Worm (Caenorhabditis elegans) whole organism, L4 larva: ENCODE data around the gene clec-216.

Source experiments
- aly-2 ChIP-seq: sonication (generic microtip); optimal IDR thresholded peaks from 2 replicates; lab custom pipeline; 2018; ENCODE audit warnings: missing biosample characterization, missing genetic modification characterization
- ces-1 ChIP-seq: fragments of 150-350 bp; sonication (generic microtip); optimal IDR thresholded peaks from 4 replicates; lab custom pipeline; 2014; ENCODE audit warnings: missing biosample characterization, missing genetic modification reagents, missing genetic modification characterization
- dmd-9 ChIP-seq: fragments of 200-800 bp; sonication (Bioruptor generic); IDR thresholded peaks from 2 replicates; pipeline ENCODE4 v1.3.6; 2022; ENCODE audit warnings: missing genetic modification reagents, missing genetic modification characterization, missing compliant biosample characterization
- egl-27 ChIP-seq: sonication (generic microtip); optimal IDR thresholded peaks from 3 replicates; lab custom pipeline; 2017; ENCODE audit warnings: missing biosample characterization, missing genetic modification reagents, missing genetic modification characterization
- egl-43 ChIP-seq: fragments of 200-800 bp; sonication (Bioruptor generic); IDR thresholded peaks from 2 replicates; pipeline ENCODE4 v1.3.6; 2022; ENCODE audit warnings: missing genetic modification reagents, missing genetic modification characterization, missing compliant biosample characterization
- vab-7 ChIP-seq: fragments of 200-800 bp; sonication (Bioruptor generic); IDR thresholded peaks from 2 replicates; pipeline ENCODE4 v1.3.6; 2022; ENCODE audit warnings: missing genetic modification reagents, missing genetic modification characterization, missing compliant biosample characterization
- zag-1 ChIP-seq: fragments of 150-350 bp; optimal IDR thresholded peaks from 2 replicates; lab custom pipeline; 2014; ENCODE audit warnings: missing biosample characterization, missing genetic modification characterization
- zip-11 ChIP-seq: fragments of 200-800 bp; sonication (Bioruptor generic); IDR thresholded peaks from 2 replicates; pipeline ENCODE4 v1.3.6; 2022; ENCODE audit warnings: missing genetic modification characterization, missing compliant biosample characterization

DNA sequence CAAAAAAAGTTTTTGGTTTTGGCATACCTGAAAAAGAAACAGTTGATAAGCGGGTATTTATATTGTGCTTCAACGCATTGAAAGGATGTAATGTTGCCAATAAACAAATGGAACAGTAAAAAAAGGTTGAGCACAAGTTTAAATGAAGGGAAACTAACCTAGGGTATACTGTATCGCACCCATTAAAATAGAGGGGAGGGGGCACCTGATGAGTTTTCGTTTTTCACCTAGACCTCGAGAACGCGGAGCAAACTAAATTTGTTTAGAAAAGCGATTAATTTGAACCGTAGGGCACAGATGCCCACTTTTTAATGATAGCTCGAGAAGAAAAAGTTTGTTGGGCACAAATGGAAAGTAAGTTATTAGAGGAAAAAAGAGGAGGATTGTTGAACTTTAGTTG is 19.8 kb downstream of the clec-216 start, which contains the start of gene ncx-10:
- no peak for TF ChIP-seq ces-1 (GFP tag; lab: Kevin White, UChicago)
- no peak for TF ChIP-seq aly-2 (tag; lab: Kevin White, UChicago)
- TF ChIP-seq vab-7 (GFP tag; lab: Robert Waterston, UW), result no peak
- TF ChIP-seq dmd-9 (GFP tag; lab: Robert Waterston, UW), result no peak
- no peak for TF ChIP-seq zag-1 (tag; lab: Kevin White, UChicago)
- TF ChIP-seq egl-27 (tag; lab: Kevin White, UChicago), result no peak
- TF ChIP-seq zip-11 (GFP tag; lab: Robert Waterston, UW), result no peak
- no peak for TF ChIP-seq egl-43 (GFP tag; lab: Robert Waterston, UW)
